In genomic region chrX:12670385-12670784, ce11 we compare ENCODE assay signal across 4 worm cellular contexts.
TF ChIP-seq lines count a peak whose summit lies in the region.

No protein-coding gene starts in this region.

TF ChIP-seq in whole organism, L2 larva, 48 proteins besides CTCF, POLR2A, EP300 and RAD21 (continued from another document):
- no peak for TF ChIP-seq ztf-11 (tag; optimal IDR thresholded peaks at IDR 0.05; lab: Kevin White, UChicago)
- no peak for TF ChIP-seq dmd-4 (tag; optimal IDR thresholded peaks at IDR 0.05; lab: Kevin White, UChicago)
- TF ChIP-seq ceh-82 (tag; optimal IDR thresholded peaks at IDR 0.05; lab: Kevin White, UChicago): no peak
- TF ChIP-seq elt-1 (tag; optimal IDR thresholded peaks at IDR 0.05; lab: Kevin White, UChicago): no peak
- TF ChIP-seq ztf-1 (GFP tag; conservative IDR thresholded peaks at IDR 0.05; lab: Robert Waterston, UW): no peak
- peak; percentile 18 for TF ChIP-seq gmeb-1 (tag; optimal IDR thresholded peaks at IDR 0.05; lab: Kevin White, UChicago)
- no peak for TF ChIP-seq ZK546.5 (tag; optimal IDR thresholded peaks at IDR 0.05; lab: Kevin White, UChicago)
- TF ChIP-seq nhr-21 (tag; optimal IDR thresholded peaks at IDR 0.05; lab: Kevin White, UChicago): peak; percentile 70
- TF ChIP-seq nhr-12 (tag; optimal IDR thresholded peaks at IDR 0.05; lab: Kevin White, UChicago): no peak
- TF ChIP-seq unc-39 (tag; optimal IDR thresholded peaks at IDR 0.05; lab: Kevin White, UChicago): no peak
- TF ChIP-seq egl-27 (tag; optimal IDR thresholded peaks at IDR 0.05; lab: Kevin White, UChicago): peak; percentile 81
- no peak for TF ChIP-seq nhr-77 (tag; optimal IDR thresholded peaks at IDR 0.05; lab: Kevin White, UChicago)
- TF ChIP-seq nhr-23 (tag; optimal IDR thresholded peaks at IDR 0.05; lab: Kevin White, UChicago): no peak
- TF ChIP-seq sma-3 (GFP tag; optimal IDR thresholded peaks at IDR 0.05; lab: Kevin White, UChicago): peak; percentile 71
- peak; percentile 68 for TF ChIP-seq zag-1 (tag; optimal IDR thresholded peaks at IDR 0.05; lab: Kevin White, UChicago)
- TF ChIP-seq ama-1 (optimal IDR thresholded peaks at IDR 0.05; lab: Kevin White, UChicago): no peak
- TF ChIP-seq ceh-16 (tag; optimal IDR thresholded peaks at IDR 0.05; lab: Kevin White, UChicago): peak; percentile 34
- no peak for TF ChIP-seq elt-3 (tag; optimal IDR thresholded peaks at IDR 0.05; lab: Kevin White, UChicago)
- peak; percentile 12 for TF ChIP-seq alr-1 (tag; optimal IDR thresholded peaks at IDR 0.05; lab: Kevin White, UChicago)
- TF ChIP-seq lin-39 (tag; optimal IDR thresholded peaks at IDR 0.05; lab: Kevin White, UChicago): no peak
- peak; percentile 46 for TF ChIP-seq ztf-4 (tag; optimal IDR thresholded peaks at IDR 0.05; lab: Kevin White, UChicago)
- no peak for TF ChIP-seq peb-1 (tag; optimal IDR thresholded peaks at IDR 0.05; lab: Kevin White, UChicago)
- peak; percentile 78 for TF ChIP-seq C34F6.9 (tag; optimal IDR thresholded peaks at IDR 0.05; lab: Kevin White, UChicago)
- no peak for TF ChIP-seq nhr-11 (tag; optimal IDR thresholded peaks at IDR 0.05; lab: Kevin White, UChicago)
- no peak for TF ChIP-seq skn-1 (tag; optimal IDR thresholded peaks at IDR 0.05; lab: Kevin White, UChicago)
- peak; percentile 79 for TF ChIP-seq blmp-1 (tag; optimal IDR thresholded peaks at IDR 0.05; lab: Kevin White, UChicago; ENCODE audit: insufficient read depth)
TF ChIP-seq in whole organism, L2 larva: peak in this region for 26.

TF ChIP-seq in whole organism, L4 larva, 104 proteins besides CTCF, POLR2A, EP300 and RAD21 (continued from another document and continues in another):
- TF ChIP-seq lin-13 (GFP tag; optimal IDR thresholded peaks at IDR 0.05; lab: Kevin White, UChicago) (no peak), Y5F2A.4 (GFP tag; optimal IDR thresholded peaks at IDR 0.05; lab: Kevin White, UChicago) (no peak), R02D3.7 (tag; optimal IDR thresholded peaks at IDR 0.05; lab: Kevin White, UChicago) (peak; percentile 13), F10B5.3 (tag; optimal IDR thresholded peaks at IDR 0.05; lab: Kevin White, UChicago) (no peak), sdz-12 (GFP tag; optimal IDR thresholded peaks at IDR 0.05; lab: Kevin White, UChicago) (no peak), F44E2.7 (GFP tag; IDR thresholded peaks at IDR 0.05; lab: Robert Waterston, UW) (no peak), madf-5 (GFP tag; IDR thresholded peaks at IDR 0.05; lab: Robert Waterston, UW) (no peak), mdl-1 (tag; optimal IDR thresholded peaks at IDR 0.05; lab: Kevin White, UChicago) (peak; percentile 29 to 79), madf-9 (GFP tag; conservative IDR thresholded peaks at IDR 0.05; lab: Robert Waterston, UW) (peak; percentile 42; the same call in 1 of the 2 replicates), nhr-237 (tag; optimal IDR thresholded peaks at IDR 0.05; lab: Kevin White, UChicago) (no peak), lin-1 (GFP tag; IDR thresholded peaks at IDR 0.05; lab: Robert Waterston, UW) (no peak), dmd-8 (GFP tag; IDR thresholded peaks at IDR 0.05; lab: Robert Waterston, UW) (no peak), mep-1 (tag; optimal IDR thresholded peaks at IDR 0.05; lab: Kevin White, UChicago) (peak; percentile 92), zip-11 (GFP tag; IDR thresholded peaks at IDR 0.05; lab: Robert Waterston, UW) (no peak), lim-7 (GFP tag; IDR thresholded peaks at IDR 0.05; lab: Robert Waterston, UW) (no peak), nhr-102 (tag; optimal IDR thresholded peaks at IDR 0.05; lab: Kevin White, UChicago) (peak; percentile 41), daf-8 (GFP tag; IDR thresholded peaks at IDR 0.05; lab: Robert Waterston, UW) (no peak), ama-1 (optimal IDR thresholded peaks at IDR 0.05; lab: Kevin White, UChicago) (no peak), T26A8.4 (GFP tag; IDR thresholded peaks at IDR 0.05; lab: Robert Waterston, UW) (no peak), zfp-3 (GFP tag; conservative IDR thresholded peaks at IDR 0.05; lab: Robert Waterston, UW) (no peak), tra-1 (GFP tag; IDR thresholded peaks at IDR 0.05; lab: Robert Waterston, UW) (no peak), ceh-44 (GFP tag; IDR thresholded peaks at IDR 0.05; lab: Robert Waterston, UW) (no peak), mxl-3 (GFP tag; optimal IDR thresholded peaks at IDR 0.05; lab: Kevin White, UChicago) (peak; percentile 64), pha-4 (GFP tag; IDR thresholded peaks at IDR 0.05; lab: Robert Waterston, UW) (0 out of 2 replicates have a peak, but pooled peaks have one; percentile 14), pha-4 (tag; optimal IDR thresholded peaks at IDR 0.05; lab: Kevin White, UChicago) (peak; percentile 58), rbr-2 (tag; optimal IDR thresholded peaks at IDR 0.05; lab: Kevin White, UChicago) (peak; percentile 88), nhr-28 (tag; optimal IDR thresholded peaks at IDR 0.05; lab: Kevin White, UChicago) (peak; percentile 90), dmd-9 (GFP tag; IDR thresholded peaks at IDR 0.05; lab: Robert Waterston, UW) (no peak), gei-8 (GFP tag; optimal IDR thresholded peaks at IDR 0.05; lab: Kevin White, UChicago) (no peak), mxl-2 (GFP tag; conservative IDR thresholded peaks at IDR 0.05; lab: Robert Waterston, UW) (no peak), nhr-76 (tag; optimal IDR thresholded peaks at IDR 0.05; lab: Kevin White, UChicago) (no peak), ceh-20 (GFP tag; IDR thresholded peaks at IDR 0.05; lab: Robert Waterston, UW) (0 out of 2 replicates have a peak, but pooled peaks have one; percentile 55), snpc-1.2 (GFP tag; IDR thresholded peaks at IDR 0.05; lab: Robert Waterston, UW) (no peak), nhr-42 (GFP tag; IDR thresholded peaks at IDR 0.05; lab: Robert Waterston, UW) (no peak), vab-7 (GFP tag; IDR thresholded peaks at IDR 0.05; lab: Robert Waterston, UW) (no peak), nhr-111 (GFP tag; optimal IDR thresholded peaks at IDR 0.05; lab: Kevin White, UChicago) (no peak), cey-2 (tag; optimal IDR thresholded peaks at IDR 0.05; lab: Kevin White, UChicago; ENCODE audit: borderline replicate concordance, insufficient read depth) (no peak), ctbp-1 (GFP tag; IDR thresholded peaks at IDR 0.05; lab: Robert Waterston, UW) (peak; percentile 84)

TF ChIP-seq in whole organism, late embryonic, 69 proteins besides CTCF, POLR2A, EP300 and RAD21 (continued from another document):
- TF ChIP-seq unc-42 (tag; optimal IDR thresholded peaks at IDR 0.05; lab: Kevin White, UChicago): peak; percentile 92
- peak; percentile 31 for TF ChIP-seq dmd-4 (tag; optimal IDR thresholded peaks at IDR 0.05; lab: Kevin White, UChicago; ENCODE audit: borderline replicate concordance)
- peak; percentile 55 for TF ChIP-seq ceh-2 (tag; optimal IDR thresholded peaks at IDR 0.05; lab: Kevin White, UChicago)
- TF ChIP-seq sox-2 (GFP tag; IDR thresholded peaks at IDR 0.05; lab: Robert Waterston, UW): peak; percentile 7; the same call in 1 of the 2 replicates
- TF ChIP-seq pros-1 (tag; optimal IDR thresholded peaks at IDR 0.05; lab: Kevin White, UChicago): peak; percentile 64
- TF ChIP-seq Y22D7AL.16 (tag; optimal IDR thresholded peaks at IDR 0.05; lab: Kevin White, UChicago): no peak
- TF ChIP-seq ceh-22 (tag; optimal IDR thresholded peaks at IDR 0.05; lab: Kevin White, UChicago): peak; percentile 1
- no peak for TF ChIP-seq pha-4 (tag; optimal IDR thresholded peaks at IDR 0.05; lab: Kevin White, UChicago)
- peak; percentile 70 for TF ChIP-seq ceh-18 (tag; optimal IDR thresholded peaks at IDR 0.05; lab: Kevin White, UChicago)
- no peak for TF ChIP-seq ahr-1 (tag; optimal IDR thresholded peaks at IDR 0.05; lab: Kevin White, UChicago)
- peak; percentile 89 for TF ChIP-seq tbx-2 (tag; optimal IDR thresholded peaks at IDR 0.05; lab: Kevin White, UChicago)
- TF ChIP-seq C08G9.2 (tag; optimal IDR thresholded peaks at IDR 0.05; lab: Kevin White, UChicago): peak; percentile 38
- TF ChIP-seq rnt-1 (tag; optimal IDR thresholded peaks at IDR 0.05; lab: Kevin White, UChicago): peak; percentile 46
- peak; percentile 75 for TF ChIP-seq sdc-2 (tag; optimal IDR thresholded peaks at IDR 0.05; lab: Kevin White, UChicago)
- no peak for TF ChIP-seq hlh-13 (GFP tag; optimal IDR thresholded peaks at IDR 0.05; lab: Kevin White, UChicago)
- no peak for TF ChIP-seq che-1 (tag; optimal IDR thresholded peaks at IDR 0.05; lab: Kevin White, UChicago)
- peak; percentile 71 for TF ChIP-seq ceh-34 (tag; optimal IDR thresholded peaks at IDR 0.05; lab: Kevin White, UChicago)
- TF ChIP-seq ceh-45 (GFP tag; IDR thresholded peaks at IDR 0.05; lab: Robert Waterston, UW): no peak

TF ChIP-seq in whole organism, mixed stage, embryonic, 35 proteins besides CTCF, POLR2A, EP300 and RAD21 (continued from another document):
- TF ChIP-seq hlh-1 (tag; optimal IDR thresholded peaks at IDR 0.05; lab: Kevin White, UChicago) (peak; percentile 72), unc-39 (tag; optimal IDR thresholded peaks at IDR 0.05; lab: Kevin White, UChicago) (no peak), nhr-12 (tag; optimal IDR thresholded peaks at IDR 0.05; lab: Kevin White, UChicago) (peak; percentile 10), flh-1 (GFP tag; optimal IDR thresholded peaks at IDR 0.05; lab: Kevin White, UChicago) (no peak), cnd-1 (tag; optimal IDR thresholded peaks at IDR 0.05; lab: Kevin White, UChicago) (no peak)
